Fruit fly (Drosophila melanogaster): ENCODE data around the gene CG3961.

Gene CG3961

dm6 chr3L:18898770-18899278 is 8.5 kb upstream of the CG3961 start, which contains the start of gene RpL26 (continued):
- TF ChIP-seq onecut (GFP tag; IDR thresholded peaks at IDR 0.05) (no peak), lov (optimal IDR thresholded peaks at IDR 0.05) (no peak), lov (GFP tag; IDR thresholded peaks at IDR 0.05) (0 out of 3 replicates have a peak, but pooled peaks have one; percentile 21), CG17612 (GFP tag; IDR thresholded peaks at IDR 0.05) (no peak), B-H2 (GFP tag; optimal IDR thresholded peaks at IDR 0.05) (peak; percentile 83), bcd (GFP tag; optimal IDR thresholded peaks at IDR 0.05) (peak; percentile 75), CG15011 (GFP tag; optimal IDR thresholded peaks at IDR 0.05) (peak; percentile 66), Hr3 (GFP tag; optimal IDR thresholded peaks at IDR 0.05) (peak; percentile 74), tap (tag; optimal IDR thresholded peaks at IDR 0.05) (peak; percentile 57), Xrp1 (GFP tag; IDR thresholded peaks at IDR 0.05) (peak; percentile 59), Side (GFP tag; optimal IDR thresholded peaks at IDR 0.05) (peak; percentile 71), oc (tag; optimal IDR thresholded peaks at IDR 0.05) (no peak), HLH3B (GFP tag; IDR thresholded peaks at IDR 0.05) (0 out of 2 replicates have a peak, but pooled peaks have one; percentile 36), lmd (GFP tag; IDR thresholded peaks at IDR 0.05) (peak; percentile 73; the same call in 1 of the 2 replicates), CG4820 (GFP tag; optimal IDR thresholded peaks at IDR 0.05) (peak; percentile 37), NC2α (GFP tag; optimal IDR thresholded peaks at IDR 0.05) (peak; percentile 57), gce (GFP tag; IDR thresholded peaks at IDR 0.05) (no peak; the same call in 2 of the 3 replicates), stc (GFP tag; IDR thresholded peaks at IDR 0.05) (no peak; the same call in 1 of the 2 replicates), Optix (GFP tag; IDR thresholded peaks at IDR 0.05) (0 out of 3 replicates have a peak, but pooled peaks have one; percentile 44), CG10209 (GFP tag; optimal IDR thresholded peaks at IDR 0.05) (peak; percentile 70), Nf-YB (GFP tag; optimal IDR thresholded peaks at IDR 0.05) (peak; percentile 56), CG10267 (tag; optimal IDR thresholded peaks at IDR 0.05) (peak; percentile 93), Ets65A (GFP tag) (peak; percentile 98), CG10565 (GFP tag; optimal IDR thresholded peaks at IDR 0.05) (no peak), ro (GFP tag; IDR thresholded peaks at IDR 0.05) (no peak), sqz (GFP tag; optimal IDR thresholded peaks at IDR 0.05) (no peak), cad (GFP tag; optimal IDR thresholded peaks at IDR 0.05) (no peak), Hmr (GFP tag; optimal IDR thresholded peaks at IDR 0.05) (no peak), CG17361 (GFP tag; IDR thresholded peaks at IDR 0.05) (peak; percentile 79), Poxn (GFP tag; IDR thresholded peaks at IDR 0.05) (no peak), Med (GFP tag) (peak; percentile 95), phol (tag; optimal IDR thresholded peaks at IDR 0.05) (peak; percentile 80), mld (GFP tag; IDR thresholded peaks at IDR 0.05; ENCODE audit: partially characterized antibody) (peak; percentile 90), trem (tag; optimal IDR thresholded peaks at IDR 0.05) (peak; percentile 64), CG1792 (GFP tag; optimal IDR thresholded peaks at IDR 0.05) (peak; percentile 53), otp (GFP tag; IDR thresholded peaks at IDR 0.05) (0 out of 3 replicates have a peak, but pooled peaks have one; percentile 63), CG11723 (GFP tag; optimal IDR thresholded peaks at IDR 0.05) (peak; percentile 60), Neu2 (GFP tag; optimal IDR thresholded peaks at IDR 0.05; ENCODE audit: borderline replicate concordance) (no peak), NC2β (GFP tag; optimal IDR thresholded peaks at IDR 0.05) (peak; percentile 99), CG4707 (GFP tag; optimal IDR thresholded peaks at IDR 0.05) (no peak), Lhr (GFP tag; optimal IDR thresholded peaks at IDR 0.05) (peak; percentile 92), Opbp (GFP tag; IDR thresholded peaks at IDR 0.05; ENCODE audit: partially characterized antibody) (peak; percentile 93), CG7357 (GFP tag; IDR thresholded peaks at IDR 0.05) (peak; percentile 76), pros (GFP tag; optimal IDR thresholded peaks at IDR 0.05) (no peak), psq (GFP tag; optimal IDR thresholded peaks at IDR 0.05) (peak; percentile 36), zen (tag; optimal IDR thresholded peaks at IDR 0.05) (peak; percentile 43), Myb (GFP tag; optimal IDR thresholded peaks at IDR 0.05) (peak; percentile 96), CG5245 (GFP tag; optimal IDR thresholded peaks at IDR 0.05) (peak; percentile 11), CG8281 (tag; optimal IDR thresholded peaks at IDR 0.05) (no peak), CG14860 (GFP tag; IDR thresholded peaks at IDR 0.05; ENCODE audit: partially characterized antibody) (peak; percentile 98)

Data from whole organism, embryonic.